Fruit fly (Drosophila melanogaster) whole organism, adult: Measurements from ENCODE around the gene CG10993.

Source experiments
- CG11617 ChIP-seq: fragments of 200-800 bp; sonication (Bioruptor generic); optimal IDR thresholded peaks from 2 replicates; lab custom pipeline; 2017; ENCODE audit warnings: mild to moderate bottlenecking, missing biosample characterization, missing genetic modification reagents, missing genetic modification characterization
- CG12768 ChIP-seq: fragments of 200-800 bp; sonication (Bioruptor generic); optimal IDR thresholded peaks from 2 replicates; lab custom pipeline; 2017; ENCODE audit warnings: missing biosample characterization, missing genetic modification characterization, mild to moderate bottlenecking, moderate library complexity, missing genetic modification reagents
- CG14711 ChIP-seq: fragments of 200-800 bp; sonication (Bioruptor generic); optimal IDR thresholded peaks from 2 replicates; lab custom pipeline; 2018; ENCODE audit warnings: missing biosample characterization, mild to moderate bottlenecking, missing genetic modification characterization, moderate library complexity
- CG1620 ChIP-seq: fragments of 200-800 bp; sonication (Bioruptor generic); optimal IDR thresholded peaks from 2 replicates; lab custom pipeline; 2016; ENCODE audit warnings: missing biosample characterization, missing genetic modification characterization
- CG33017 ChIP-seq: fragments of 200-800 bp; sonication (Bioruptor generic); optimal IDR thresholded peaks from 2 replicates; lab custom pipeline; 2018; ENCODE audit warnings: missing biosample characterization, mild to moderate bottlenecking, missing genetic modification characterization, moderate library complexity
- CG5204 ChIP-seq: fragments of 200-800 bp; sonication (Bioruptor generic); optimal IDR thresholded peaks from 2 replicates; lab custom pipeline; 2016; ENCODE audit warnings: missing biosample characterization, missing genetic modification characterization
- CG7045 ChIP-seq: fragments of 200-800 bp; sonication (Bioruptor generic); optimal IDR thresholded peaks from 2 replicates; lab custom pipeline; 2017; ENCODE audit warnings: missing biosample characterization, mild to moderate bottlenecking, missing genetic modification characterization
- CG7101 ChIP-seq: fragments of 200-800 bp; sonication (Bioruptor generic); optimal IDR thresholded peaks from 2 replicates; lab custom pipeline; 2018; ENCODE audit warnings: missing biosample characterization, mild to moderate bottlenecking, missing genetic modification characterization, moderate library complexity
- Clk ChIP-seq: fragments of 200-800 bp; sonication (Bioruptor generic); optimal IDR thresholded peaks from 2 replicates; lab custom pipeline; 2017; ENCODE audit warnings: missing biosample characterization, missing genetic modification characterization
- Crg-1 ChIP-seq: fragments of 200-800 bp; sonication (Bioruptor generic); optimal IDR thresholded peaks from 2 replicates; lab custom pipeline; 2016; ENCODE audit warnings: missing biosample characterization, missing genetic modification characterization
- Hr96 ChIP-seq: fragments of 200-800 bp; sonication (Bioruptor generic); optimal IDR thresholded peaks from 2 replicates; lab custom pipeline; 2016; ENCODE audit warnings: missing biosample characterization, missing genetic modification characterization
- Mnt ChIP-seq: fragments of 200-800 bp; sonication (Bioruptor generic); optimal IDR thresholded peaks from 2 replicates; lab custom pipeline; 2016; ENCODE audit warnings: missing biosample characterization, mild to moderate bottlenecking, missing genetic modification characterization
- bab1 ChIP-seq: fragments of 200-800 bp; sonication (Bioruptor generic); optimal IDR thresholded peaks from 3 replicates; lab custom pipeline; 2019; ENCODE audit warnings: missing biosample characterization, mild to moderate bottlenecking, missing genetic modification characterization, moderate library complexity
- cic ChIP-seq: fragments of 200-800 bp; sonication (Bioruptor generic); optimal IDR thresholded peaks from 2 replicates; lab custom pipeline; 2017; ENCODE audit warnings: missing biosample characterization, mild to moderate bottlenecking, missing genetic modification characterization, moderate library complexity
- cnc ChIP-seq, 2 experiments: fragments of >200 bp; optimal IDR thresholded peaks; 2 replicates each; lab custom pipeline; 2017
- kay ChIP-seq: fragments of 200-800 bp; sonication (Bioruptor generic); peaks from one replicate; lab custom pipeline; 2016; ENCODE audit warnings: missing biosample characterization, missing genetic modification characterization, borderline replicate concordance
- ovo ChIP-seq: fragments of 200-800 bp; sonication (Bioruptor generic); optimal IDR thresholded peaks from 2 replicates; lab custom pipeline; 2016; ENCODE audit warnings: missing biosample characterization, missing genetic modification characterization
- pad ChIP-seq: fragments of 200-800 bp; sonication (Bioruptor generic); optimal IDR thresholded peaks from 3 replicates; lab custom pipeline; 2017; ENCODE audit warnings: missing biosample characterization, missing genetic modification characterization, mild to moderate bottlenecking, moderate library complexity, missing genetic modification reagents
- tj ChIP-seq: fragments of 200-800 bp; sonication (Bioruptor generic); optimal IDR thresholded peaks from 3 replicates; lab custom pipeline; 2017; ENCODE audit warnings: missing biosample characterization, mild to moderate bottlenecking, missing genetic modification characterization, moderate library complexity
- toe ChIP-seq: fragments of 200-800 bp; sonication (Bioruptor generic); optimal IDR thresholded peaks from 2 replicates; lab custom pipeline; 2016; ENCODE audit warnings: missing biosample characterization, missing genetic modification characterization

The CG10993 gene

dm6 chrX:13755152-13755557, 35.8 kb downstream of the CG10993 start, which contains the start of gene Pdcd4:
Gene Pdcd4, minus strand, starts transcription at chrX:13755406.
- TF ChIP-seq tj = no peak
- no peak for TF ChIP-seq CG5204 (GFP tag; lab: Kevin White, UChicago)
- TF ChIP-seq CG1620 (GFP tag; lab: Kevin White, UChicago) = peak; percentile 38
- no peak for TF ChIP-seq CG7045 (GFP tag; lab: Kevin White, UChicago)
- no peak for TF ChIP-seq CG14711 (tag; lab: Kevin White, UChicago)
- TF ChIP-seq cnc (optimal IDR thresholded peaks at IDR 0.05; lab: Kevin White, UChicago) = no peak
- peak; percentile 69 for TF ChIP-seq bab1 (GFP tag; lab: Kevin White, UChicago)
- TF ChIP-seq CG7101 (tag; lab: Kevin White, UChicago) = peak; percentile 15
- TF ChIP-seq pad (GFP tag; lab: Kevin White, UChicago) = peak; percentile 100
- no peak for TF ChIP-seq Clk
- no peak for TF ChIP-seq CG33017
- TF ChIP-seq CG12768 (GFP tag; lab: Kevin White, UChicago) = no peak
- peak; percentile 70 for TF ChIP-seq Mnt (GFP tag; lab: Kevin White, UChicago)
- no peak for TF ChIP-seq cic
- no peak for TF ChIP-seq Crg-1 (GFP tag; lab: Kevin White, UChicago)
- peak; percentile 38 for TF ChIP-seq CG11617 (GFP tag; lab: Kevin White, UChicago)
- TF ChIP-seq kay = no peak
- TF ChIP-seq Hr96 = no peak

- TF ChIP-seq CG1620 (GFP tag; lab: Kevin White, UChicago) = peak; percentile 7
- TF ChIP-seq toe (GFP tag; lab: Kevin White, UChicago) = no peak
- peak; percentile 91 for TF ChIP-seq tj
Observed at dm6 chrX:13754476-13754875, 36.4 kb downstream of the CG10993 start.

DNA sequence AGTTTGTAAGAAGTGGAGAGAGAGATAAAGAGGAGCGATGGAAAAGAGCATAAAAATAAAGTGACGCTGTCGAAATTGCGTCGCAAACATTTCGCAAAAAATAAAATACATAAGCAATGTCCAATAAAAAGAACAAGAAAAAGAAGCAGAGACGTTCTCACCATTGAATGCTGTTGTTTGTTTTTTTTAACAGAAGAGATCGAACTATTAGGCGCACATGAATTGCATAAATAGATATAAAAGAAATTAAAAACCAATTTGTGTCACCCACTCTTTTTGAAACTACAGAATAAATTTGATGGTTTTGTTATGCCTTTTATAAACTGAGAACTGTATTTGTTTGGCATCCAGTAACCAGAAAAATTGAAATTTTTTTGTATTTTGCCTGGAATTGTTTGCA, 37.1 kb downstream of the CG10993 start:
- TF ChIP-seq kay (peak; percentile 84), bab1 (GFP tag; lab: Kevin White, UChicago) (no peak)

DNA sequence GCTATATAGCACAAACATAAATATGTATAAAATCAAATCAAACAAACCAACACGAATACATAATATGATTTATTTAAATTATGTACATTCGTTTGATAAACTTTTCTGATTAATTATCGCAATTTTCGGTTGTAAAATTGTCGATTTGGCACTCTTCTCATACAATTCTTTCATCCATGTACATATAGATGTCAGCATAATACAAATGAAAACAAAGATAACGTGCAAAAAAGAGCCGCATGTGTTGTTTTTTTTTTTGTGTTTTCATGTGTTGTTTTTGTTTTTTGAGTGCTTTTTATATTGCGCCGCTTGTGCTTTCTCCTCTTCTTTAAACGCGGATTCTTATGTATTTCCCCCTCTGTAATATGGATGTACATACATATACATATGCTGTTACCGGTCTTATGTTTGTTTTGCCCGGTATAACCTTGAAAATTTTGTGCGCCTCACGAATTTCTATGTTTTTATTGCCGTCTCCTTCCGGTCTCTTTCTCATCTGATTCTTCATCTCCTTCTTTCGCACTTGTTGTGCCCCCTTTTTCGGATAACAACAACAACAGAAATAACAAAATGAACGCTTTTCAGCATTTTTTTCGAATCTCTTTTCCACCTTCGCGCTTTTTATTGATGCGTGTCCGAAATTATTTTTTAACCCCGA, 37.7 kb downstream of the CG10993 start:
- TF ChIP-seq tj (peak; percentile 96), Clk (no peak)

- TF ChIP-seq pad (GFP tag; lab: Kevin White, UChicago) (peak; percentile 98), bab1 (GFP tag; lab: Kevin White, UChicago) (no peak), CG7101 (tag; lab: Kevin White, UChicago) (no peak), ovo (GFP tag; lab: Kevin White, UChicago) (peak; percentile 93)
Observed at dm6 chrX:13752543-13753046, 38.3 kb downstream of the CG10993 start.

- no peak for TF ChIP-seq CG7045 (GFP tag; lab: Kevin White, UChicago)
- TF ChIP-seq toe (GFP tag; lab: Kevin White, UChicago) = no peak
- TF ChIP-seq CG14711 (tag; lab: Kevin White, UChicago) = no peak
- peak; percentile 81 for TF ChIP-seq cic
- TF ChIP-seq tj = no peak
- no peak for TF ChIP-seq cnc (optimal IDR thresholded peaks at IDR 0.05; lab: Kevin White, UChicago)
- TF ChIP-seq Mnt (GFP tag; lab: Kevin White, UChicago) = no peak
- TF ChIP-seq kay = peak; percentile 78
Observed at dm6 chrX:13749873-13750241, 41.1 kb downstream of the CG10993 start.

DNA sequence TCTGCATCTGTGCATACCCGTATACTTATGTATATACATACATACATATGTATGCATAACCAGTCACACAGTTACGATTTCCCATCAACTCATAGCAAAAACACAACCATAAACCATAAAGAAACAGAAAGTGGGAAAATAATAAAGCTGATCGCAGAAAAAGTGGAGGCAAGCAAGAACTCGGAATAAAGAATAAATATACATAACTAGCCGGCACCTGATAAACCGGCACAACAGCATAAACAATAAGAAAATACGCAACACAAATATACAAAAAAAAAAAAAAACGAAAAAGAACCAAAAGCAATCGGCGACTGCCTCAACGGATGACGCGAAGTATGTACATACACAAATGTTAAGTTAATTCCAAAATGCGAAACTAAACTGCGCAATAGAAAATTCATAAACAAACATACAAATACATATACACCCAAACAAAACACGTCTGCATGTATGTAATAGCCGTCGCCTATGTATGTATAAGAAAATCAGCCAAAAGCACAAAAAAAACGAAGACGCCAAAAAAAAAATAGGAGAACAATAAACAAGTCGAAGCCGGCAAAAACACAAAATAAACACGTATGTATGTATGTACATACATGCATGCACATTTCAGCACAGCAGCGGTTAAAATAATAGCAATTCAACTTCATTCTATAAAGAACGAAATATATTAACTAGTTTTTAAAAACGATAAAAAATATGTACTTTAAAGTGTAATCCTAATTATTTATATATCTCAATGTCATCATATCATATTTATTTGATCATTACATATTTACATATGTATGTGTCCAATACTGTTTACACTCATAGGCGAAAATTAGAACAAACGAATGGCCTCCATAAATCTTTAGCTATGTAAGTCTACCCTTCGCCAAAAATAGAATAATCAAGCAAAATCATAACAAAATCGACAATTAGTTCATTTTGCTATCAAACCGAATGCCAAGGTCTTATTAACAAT, 41.7 kb downstream of the CG10993 start:
- TF ChIP-seq CG12768 (GFP tag; lab: Kevin White, UChicago) (no peak), ovo (GFP tag; lab: Kevin White, UChicago) (peak; percentile 63), CG33017 (peak; percentile 54), CG7045 (GFP tag; lab: Kevin White, UChicago) (peak; percentile 50), toe (GFP tag; lab: Kevin White, UChicago) (no peak), Mnt (GFP tag; lab: Kevin White, UChicago) (peak; percentile 70), CG14711 (tag; lab: Kevin White, UChicago) (peak; percentile 75), bab1 (GFP tag; lab: Kevin White, UChicago) (peak; percentile 47), CG1620 (GFP tag; lab: Kevin White, UChicago) (no peak), Crg-1 (GFP tag; lab: Kevin White, UChicago) (no peak), CG7101 (tag; lab: Kevin White, UChicago) (peak; percentile 84), CG11617 (GFP tag; lab: Kevin White, UChicago) (peak; percentile 76), cnc (optimal IDR thresholded peaks at IDR 0.05; lab: Kevin White, UChicago) (no peak), Hr96 (no peak), CG5204 (GFP tag; lab: Kevin White, UChicago) (peak; percentile 36), kay (no peak), cic (peak; percentile 12), tj (peak; percentile 63)
